Fruit fly (Drosophila melanogaster) whole organism, embryonic: ENCODE data around the gene CG5157.

ENCODE experiments used
- Adf1 ChIP-seq: fragments of 200-800 bp; sonication (Bioruptor generic); IDR thresholded peaks from 2 replicates; pipeline ENCODE4 v1.3.6; 2022; ENCODE audit warnings: missing biosample characterization, missing genetic modification characterization
- Atf6 ChIP-seq: fragments of 200-800 bp; sonication (Bioruptor generic); IDR thresholded peaks from 2 replicates; pipeline ENCODE4 v1.3.6; 2022; ENCODE audit warnings: missing biosample characterization, missing genetic modification characterization
- CG10431 ChIP-seq: fragments of 200-800 bp; sonication (Bioruptor generic); optimal IDR thresholded peaks from 3 replicates; lab custom pipeline; 2018; ENCODE audit warnings: missing biosample characterization, mild to moderate bottlenecking, missing genetic modification characterization
- CG10979 ChIP-seq: fragments of 200-800 bp; sonication (Bioruptor generic); optimal IDR thresholded peaks from 2 replicates; lab custom pipeline; 2018; ENCODE audit warnings: missing biosample characterization, mild to moderate bottlenecking, missing genetic modification characterization, moderate library complexity
- CG11247 ChIP-seq: fragments of 200-800 bp; sonication (Bioruptor generic); IDR thresholded peaks from 2 replicates; pipeline ENCODE4 v1.3.6; 2022; ENCODE audit warnings: missing biosample characterization, missing genetic modification characterization
- CG11504 ChIP-seq: fragments of 200-800 bp; sonication (Bioruptor generic); optimal IDR thresholded peaks from 3 replicates; lab custom pipeline; 2019; ENCODE audit warnings: missing biosample characterization, mild to moderate bottlenecking, missing genetic modification characterization, moderate library complexity
- CG11695 ChIP-seq: fragments of 200-800 bp; sonication (Bioruptor generic); IDR thresholded peaks from 3 replicates; pipeline ENCODE4 v1.3.6; 2022; ENCODE audit warnings: missing biosample characterization, missing genetic modification characterization
- CG12744 ChIP-seq: fragments of 200-800 bp; sonication (Bioruptor generic); optimal IDR thresholded peaks from 2 replicates; lab custom pipeline; 2016; ENCODE audit warnings: missing biosample characterization, missing genetic modification characterization
- CG14965 ChIP-seq: fragments of 200-800 bp; sonication (Bioruptor generic); optimal IDR thresholded peaks from 2 replicates; lab custom pipeline; 2016; ENCODE audit warnings: missing biosample characterization, missing genetic modification characterization, borderline replicate concordance
- CG1603 ChIP-seq: fragments of 200-800 bp; sonication (Bioruptor generic); optimal IDR thresholded peaks from 2 replicates; lab custom pipeline; 2019; ENCODE audit warnings: missing biosample characterization, mild to moderate bottlenecking, missing genetic modification characterization, moderate library complexity
- CG17359 ChIP-seq: fragments of 200-800 bp; sonication (Bioruptor generic); optimal IDR thresholded peaks from 3 replicates; lab custom pipeline; 2018; ENCODE audit warnings: missing biosample characterization, mild to moderate bottlenecking, missing genetic modification characterization, moderate library complexity
- CG17802 ChIP-seq: fragments of 200-800 bp; sonication (Bioruptor generic); optimal IDR thresholded peaks from 2 replicates; lab custom pipeline; 2018; ENCODE audit warnings: missing biosample characterization, mild to moderate bottlenecking, missing genetic modification characterization, moderate library complexity
- CG17912 ChIP-seq: fragments of 200-800 bp; sonication (Bioruptor generic); optimal IDR thresholded peaks from 2 replicates; lab custom pipeline; 2018; ENCODE audit warnings: missing biosample characterization, mild to moderate bottlenecking, missing genetic modification characterization
- CG32772 ChIP-seq: fragments of 200-800 bp; sonication (Bioruptor generic); IDR thresholded peaks from 2 replicates; pipeline ENCODE4 v1.3.6; 2022; ENCODE audit warnings: missing biosample characterization, missing genetic modification characterization
- CG6175 ChIP-seq: fragments of 200-800 bp; sonication (Bioruptor generic); IDR thresholded peaks from 3 replicates; pipeline ENCODE4 v1.3.6; 2022; ENCODE audit warnings: missing biosample characterization, missing genetic modification characterization
- CG6765 ChIP-seq: fragments of 200-800 bp; sonication (Bioruptor generic); optimal IDR thresholded peaks from 3 replicates; lab custom pipeline; 2017; ENCODE audit warnings: missing biosample characterization, mild to moderate bottlenecking, missing genetic modification characterization
- CG9876 ChIP-seq: fragments of 200-800 bp; sonication (Bioruptor generic); optimal IDR thresholded peaks from 2 replicates; lab custom pipeline; 2016; ENCODE audit warnings: missing biosample characterization, missing genetic modification characterization
- Dll ChIP-seq: fragments of 200-800 bp; sonication (Bioruptor generic); IDR thresholded peaks from 4 replicates; pipeline ENCODE4 v1.3.6; 2022; ENCODE audit warnings: missing biosample characterization, missing genetic modification characterization; ENCODE audit not compliant: partially characterized antibody
- Ets97D ChIP-seq: fragments of 200-800 bp; sonication (Bioruptor generic); optimal IDR thresholded peaks from 3 replicates; lab custom pipeline; 2016; ENCODE audit warnings: missing biosample characterization, missing genetic modification characterization
- HLH54F ChIP-seq: fragments of 200-800 bp; sonication (Bioruptor generic); optimal IDR thresholded peaks from 3 replicates; lab custom pipeline; 2016; ENCODE audit warnings: missing biosample characterization, missing genetic modification characterization
- Hey ChIP-seq: fragments of 200-800 bp; sonication (Bioruptor generic); optimal IDR thresholded peaks from 3 replicates; lab custom pipeline; 2018; ENCODE audit warnings: missing biosample characterization, mild to moderate bottlenecking, missing genetic modification characterization
- Hr3 ChIP-seq: fragments of 200-800 bp; sonication (Bioruptor generic); optimal IDR thresholded peaks from 3 replicates; lab custom pipeline; 2016; ENCODE audit warnings: missing biosample characterization, missing genetic modification characterization
- Hr78 ChIP-seq, 2 experiments: fragments of 200-800 bp in 1 of 2; fragments of >200 bp in 1 of 2; sonication (Bioruptor generic) in 1 of 2; optimal IDR thresholded peaks; 2 replicates each; lab custom pipeline; 2017 to 2019; ENCODE audit warnings: missing biosample characterization in 2 of 2, missing genetic modification characterization in 2 of 2, mild to moderate bottlenecking in 1 of 2, moderate library complexity in 1 of 2
- Kr ChIP-seq: fragments of 200-800 bp; sonication (Bioruptor generic); optimal IDR thresholded peaks from 2 replicates; lab custom pipeline; 2017; ENCODE audit warnings: missing biosample characterization, mild to moderate bottlenecking, missing genetic modification characterization
- Mad ChIP-seq: fragments of 200-800 bp; sonication (Bioruptor generic); optimal IDR thresholded peaks from 2 replicates; lab custom pipeline; 2016; ENCODE audit warnings: missing biosample characterization, missing genetic modification characterization
- NC2β ChIP-seq: fragments of 200-800 bp; sonication (Bioruptor generic); optimal IDR thresholded peaks from 2 replicates; lab custom pipeline; 2016; ENCODE audit warnings: missing biosample characterization, missing genetic modification characterization
- NFAT ChIP-seq: fragments of 200-800 bp; sonication (Bioruptor generic); IDR thresholded peaks from 2 replicates; pipeline ENCODE4 v1.3.6; 2022; ENCODE audit warnings: missing biosample characterization, missing genetic modification characterization
- Nf-YC ChIP-seq: fragments of 200-800 bp; optimal IDR thresholded peaks from 3 replicates; lab custom pipeline; 2019; ENCODE audit warnings: missing biosample characterization, mild to moderate bottlenecking, missing genetic modification characterization, moderate library complexity
- Six4 ChIP-seq: fragments of 200-800 bp; sonication (Bioruptor generic); optimal IDR thresholded peaks from 2 replicates; lab custom pipeline; 2016; ENCODE audit warnings: missing biosample characterization, missing genetic modification characterization
- Tbp ChIP-seq: fragments of >200 bp; optimal IDR thresholded peaks from 2 replicates; lab custom pipeline; 2018; ENCODE audit warnings: missing biosample characterization, missing genetic modification characterization
- al ChIP-seq: fragments of 200-800 bp; sonication (Bioruptor generic); IDR thresholded peaks from 2 replicates; pipeline ENCODE4 v1.3.6; 2022; ENCODE audit warnings: missing biosample characterization, missing genetic modification characterization
- cwo ChIP-seq: fragments of 200-800 bp; sonication (Bioruptor generic); optimal IDR thresholded peaks from 3 replicates; lab custom pipeline; 2017; ENCODE audit warnings: missing biosample characterization, missing genetic modification characterization, mild to moderate bottlenecking, moderate library complexity, missing genetic modification reagents
- gro ChIP-seq: fragments of 200-800 bp; sonication (Bioruptor generic); optimal IDR thresholded peaks from 2 replicates; lab custom pipeline; 2016; ENCODE audit warnings: missing biosample characterization, missing genetic modification characterization
- gt ChIP-seq: fragments of 200-800 bp; sonication (Bioruptor generic); IDR thresholded peaks from 2 replicates; pipeline ENCODE4 v1.3.6; 2022; ENCODE audit warnings: missing biosample characterization, missing genetic modification characterization
- hb ChIP-seq: fragments of 200-800 bp; sonication (Bioruptor generic); IDR thresholded peaks from 3 replicates; pipeline ENCODE4 v1.3.6; 2022; ENCODE audit warnings: missing biosample characterization, missing genetic modification characterization; ENCODE audit not compliant: partially characterized antibody
- inv ChIP-seq: fragments of 200-800 bp; sonication (Bioruptor generic); IDR thresholded peaks from 2 replicates; pipeline ENCODE4 v1.3.6; 2022; ENCODE audit warnings: missing biosample characterization, missing genetic modification characterization; ENCODE audit not compliant: partially characterized antibody
- lilli ChIP-seq: fragments of 200-800 bp; sonication (Bioruptor generic); optimal IDR thresholded peaks from 3 replicates; lab custom pipeline; 2016; ENCODE audit warnings: missing biosample characterization, missing genetic modification characterization
- lmd ChIP-seq: fragments of 200-800 bp; sonication (Bioruptor generic); IDR thresholded peaks from 2 replicates; pipeline ENCODE4 v1.3.6; 2022; ENCODE audit warnings: missing biosample characterization, missing genetic modification characterization
- ranshi ChIP-seq: fragments of 200-800 bp; sonication (Bioruptor generic); IDR thresholded peaks from 2 replicates; pipeline ENCODE4 v1.3.6; 2022; ENCODE audit warnings: missing biosample characterization, missing genetic modification characterization
- sima ChIP-seq: fragments of 200-800 bp; sonication (Bioruptor generic); optimal IDR thresholded peaks from 2 replicates; lab custom pipeline; 2016; ENCODE audit warnings: missing biosample characterization, missing genetic modification characterization
- stc ChIP-seq: fragments of 200-800 bp; sonication (Bioruptor generic); IDR thresholded peaks from 2 replicates; pipeline ENCODE4 v1.3.6; 2022; ENCODE audit warnings: missing biosample characterization, missing genetic modification characterization
- tap ChIP-seq: fragments of 200-800 bp; optimal IDR thresholded peaks from 3 replicates; lab custom pipeline; 2019; ENCODE audit warnings: missing biosample characterization, mild to moderate bottlenecking, missing genetic modification characterization, moderate library complexity
- tll ChIP-seq, 2 experiments: fragments of 200-800 bp in 1 of 2; fragments of >200 bp in 1 of 2; sonication (Bioruptor generic) in 1 of 2; optimal IDR thresholded peaks; 2 replicates each; lab custom pipeline; 2017 to 2019; ENCODE audit warnings: missing biosample characterization in 2 of 2, missing genetic modification characterization in 2 of 2, mild to moderate bottlenecking in 1 of 2, moderate library complexity in 1 of 2
- tna ChIP-seq: fragments of 200-800 bp; sonication (Bioruptor generic); IDR thresholded peaks from 2 replicates; pipeline ENCODE4 v1.3.6; 2022; ENCODE audit warnings: missing biosample characterization, missing genetic modification characterization; ENCODE audit not compliant: partially characterized antibody
- trh ChIP-seq: fragments of 200-800 bp; sonication (Bioruptor generic); optimal IDR thresholded peaks from 2 replicates; lab custom pipeline; 2016; ENCODE audit warnings: missing biosample characterization, missing genetic modification characterization
- ttk ChIP-seq: fragments of 200-800 bp; sonication (Bioruptor generic); IDR thresholded peaks from 2 replicates; pipeline ENCODE4 v2.1.2; 2022; ENCODE audit warnings: missing biosample characterization, missing genetic modification characterization
- vvl ChIP-seq: fragments of 200-800 bp; sonication (Bioruptor generic); IDR thresholded peaks from 2 replicates; pipeline ENCODE4 v1.3.6; 2022; ENCODE audit warnings: missing biosample characterization, missing genetic modification characterization
- wor ChIP-seq: fragments of 200-800 bp; sonication (Bioruptor generic); IDR thresholded peaks from 2 replicates; pipeline ENCODE4 v1.3.6; 2022; ENCODE audit warnings: missing biosample characterization, missing genetic modification characterization
- z ChIP-seq: fragments of 200-800 bp; sonication (Bioruptor generic); IDR thresholded peaks from 3 replicates; pipeline ENCODE4 v1.3.6; 2022; ENCODE audit warnings: missing biosample characterization, missing genetic modification characterization
- zen ChIP-seq: fragments of 200-800 bp; sonication (Bioruptor generic); optimal IDR thresholded peaks from 3 replicates; lab custom pipeline; 2018; ENCODE audit warnings: missing biosample characterization, mild to moderate bottlenecking, missing genetic modification characterization, moderate library complexity
- zen2 ChIP-seq: fragments of 200-800 bp; sonication (Bioruptor generic); IDR thresholded peaks from 3 replicates; pipeline ENCODE4 v1.3.6; 2022; ENCODE audit warnings: missing biosample characterization, missing genetic modification characterization; ENCODE audit not compliant: partially characterized antibody
- zfh1 ChIP-seq: fragments of 200-800 bp; sonication (Bioruptor generic); IDR thresholded peaks from 3 replicates; pipeline ENCODE4 v1.3.6; 2022; ENCODE audit warnings: missing biosample characterization, missing genetic modification characterization

CG5157 gene

dm6 chr3L:16147819-16148236 is 10.1 kb upstream of the CG5157 start (continued):
- TF ChIP-seq tll (GFP tag; optimal IDR thresholded peaks at IDR 0.05; lab: Kevin White, UChicago) = no peak
- no peak for TF ChIP-seq Mad (GFP tag; lab: Kevin White, UChicago)
- TF ChIP-seq vvl = no peak
- no peak for TF ChIP-seq Nf-YC (tag; lab: Kevin White, UChicago)
- no peak for TF ChIP-seq CG10431
- TF ChIP-seq Six4 (GFP tag; lab: Kevin White, UChicago) = no peak
- no peak for TF ChIP-seq CG14965 (GFP tag; lab: Kevin White, UChicago)
- no peak for TF ChIP-seq zfh1 (GFP tag; lab: Robert Waterston, UW)
- TF ChIP-seq zen2 (GFP tag; lab: Robert Waterston, UW) = no peak
- TF ChIP-seq CG9876 (GFP tag; lab: Kevin White, UChicago) = no peak
- TF ChIP-seq lmd (GFP tag; lab: Robert Waterston, UW) = no peak
- no peak for TF ChIP-seq gt (GFP tag; lab: Robert Waterston, UW)
- TF ChIP-seq zen = no peak
- TF ChIP-seq CG32772 (GFP tag; lab: Robert Waterston, UW) = no peak
- no peak for TF ChIP-seq CG17802 (tag; lab: Kevin White, UChicago)
- no peak for TF ChIP-seq sima (GFP tag; lab: Kevin White, UChicago)
- TF ChIP-seq Adf1 (GFP tag; lab: Robert Waterston, UW) = no peak
- TF ChIP-seq Tbp (GFP tag; lab: Kevin White, UChicago) = no peak
- no peak for TF ChIP-seq CG1603
- TF ChIP-seq lilli (GFP tag; lab: Kevin White, UChicago) = peak; percentile 8
- TF ChIP-seq CG6175 (GFP tag; lab: Robert Waterston, UW) = no peak
- TF ChIP-seq ranshi = no peak
- no peak for TF ChIP-seq NFAT (GFP tag; lab: Robert Waterston, UW)
- no peak for TF ChIP-seq wor (GFP tag; lab: Robert Waterston, UW)
- TF ChIP-seq inv (GFP tag; lab: Robert Waterston, UW) = no peak
- peak; percentile 47 for TF ChIP-seq cwo (GFP tag; lab: Kevin White, UChicago)
- TF ChIP-seq CG12744 (GFP tag; lab: Kevin White, UChicago) = no peak
- no peak for TF ChIP-seq al
- TF ChIP-seq ttk (GFP tag; lab: Robert Waterston, UW) = no peak
- no peak for TF ChIP-seq tap (tag; lab: Kevin White, UChicago)
- no peak for TF ChIP-seq CG11695 (GFP tag; lab: Robert Waterston, UW)
- TF ChIP-seq CG17359 (tag; lab: Kevin White, UChicago) = peak; percentile 3
- TF ChIP-seq CG11247 = no peak
- no peak for TF ChIP-seq stc (GFP tag; lab: Robert Waterston, UW)
- peak; percentile 63 for TF ChIP-seq CG11504 (tag; lab: Kevin White, UChicago)
- no peak for TF ChIP-seq z
- TF ChIP-seq NC2β = no peak
- TF ChIP-seq CG6765 (GFP tag; lab: Kevin White, UChicago) = peak; percentile 6
- TF ChIP-seq trh (GFP tag; lab: Kevin White, UChicago) = no peak
- TF ChIP-seq hb (GFP tag; lab: Robert Waterston, UW) = no peak
- no peak for TF ChIP-seq tna (GFP tag; lab: Robert Waterston, UW)
- no peak for TF ChIP-seq Ets97D (GFP tag; lab: Kevin White, UChicago)
- TF ChIP-seq HLH54F (GFP tag; lab: Kevin White, UChicago) = peak; percentile 16
- TF ChIP-seq Hey = peak; percentile 86
- TF ChIP-seq Hr3 (GFP tag; lab: Kevin White, UChicago) = no peak
- TF ChIP-seq Atf6 = no peak
- no peak for TF ChIP-seq CG10979 (tag; lab: Kevin White, UChicago)
- no peak for TF ChIP-seq Kr
- no peak for TF ChIP-seq CG17912 (GFP tag; lab: Kevin White, UChicago)
- no peak for TF ChIP-seq Hr78 (GFP tag; optimal IDR thresholded peaks at IDR 0.05; lab: Kevin White, UChicago)
- no peak for TF ChIP-seq gro (GFP tag; lab: Kevin White, UChicago)
- no peak for TF ChIP-seq Dll
